Fruit fly (Drosophila melanogaster) whole organism: Measurements from ENCODE around the gene Nph.

Source experiments
- CG8478 ChIP-seq: fragments of >200 bp; optimal IDR thresholded peaks from 2 replicates; lab custom pipeline; 2018; ENCODE audit warnings: inconsistent platforms
- Dll ChIP-seq: fragments of >200 bp; optimal IDR thresholded peaks from 2 replicates; lab custom pipeline; 2017
- EcR ChIP-seq, 2 experiments: fragments of >200 bp; optimal IDR thresholded peaks; 2 replicates each; lab custom pipeline; 2017; ENCODE audit warnings: missing biosample characterization in 2 of 2, missing genetic modification characterization in 2 of 2, missing genetic modification reagents in 2 of 2
- pan ChIP-seq: fragments of >200 bp; optimal IDR thresholded peaks from 2 replicates; lab custom pipeline; 2017
- psq ChIP-seq: fragments of >200 bp; optimal IDR thresholded peaks from 2 replicates; lab custom pipeline; 2017
- usp ChIP-seq: fragments of >200 bp; optimal IDR thresholded peaks from 2 replicates; lab custom pipeline; 2017; ENCODE audit warnings: missing biosample characterization, missing genetic modification characterization, mixed read lengths

DNA sequence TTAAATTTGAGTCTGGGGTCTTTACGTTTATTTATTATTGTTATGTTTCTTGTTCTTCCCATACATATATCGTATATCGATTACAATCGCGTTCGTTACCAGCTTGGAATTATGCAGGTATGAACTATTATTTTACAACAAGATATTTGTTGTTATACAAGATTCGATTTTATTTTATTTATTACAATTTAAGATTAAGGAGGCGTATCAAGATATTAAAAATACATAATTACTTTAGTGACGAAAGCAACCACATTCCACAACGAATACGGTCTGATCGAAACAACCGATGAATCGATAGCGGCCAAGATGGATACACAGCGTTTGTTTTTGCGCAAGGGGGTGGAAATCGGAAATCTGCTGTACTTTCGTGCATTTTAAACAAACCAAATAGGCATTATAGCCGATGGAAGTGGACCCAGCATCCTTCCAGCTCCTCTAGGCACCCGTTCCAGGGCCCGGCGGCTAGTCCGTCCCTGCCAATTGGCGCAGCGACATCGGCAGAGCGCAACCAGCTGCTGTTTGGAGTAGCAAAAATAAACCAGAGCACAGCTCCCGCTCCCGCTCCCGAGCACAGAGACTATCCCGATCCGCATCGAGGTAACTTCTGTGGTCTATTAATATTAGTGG is 6.9 kb downstream of the Nph start, which contains the start of the genes CG15525 and CG11504:
- TF ChIP-seq usp (GFP tag; lab: Kevin White, UChicago) (no peak), CG8478 (lab: Kevin White, UChicago) (no peak), EcR (GFP tag; optimal IDR thresholded peaks at IDR 0.05; lab: Kevin White, UChicago) (no peak), psq (lab: Kevin White, UChicago) (no peak), Dll (lab: Kevin White, UChicago) (no peak), pan (lab: Kevin White, UChicago) (no peak)
